Worm (Caenorhabditis elegans): ENCODE measurements around the gene gpa-5.

- TF ChIP-seq Y105C5A.15 (GFP tag; IDR thresholded peaks at IDR 0.05) = no peak
- TF ChIP-seq aly-2 (tag; optimal IDR thresholded peaks at IDR 0.05) = no peak
- peak; percentile 46 for TF ChIP-seq nhr-28 (tag; optimal IDR thresholded peaks at IDR 0.05)
- TF ChIP-seq F49E8.2 (tag; optimal IDR thresholded peaks at IDR 0.05; ENCODE audit: borderline replicate concordance) = no peak
- TF ChIP-seq set-16 (GFP tag; IDR thresholded peaks at IDR 0.05) = 0 out of 2 replicates have a peak, but pooled peaks have one; percentile 30
- peak; percentile 65 for TF ChIP-seq hlh-30 (tag; optimal IDR thresholded peaks at IDR 0.05; ENCODE audit: insufficient read depth)
- TF ChIP-seq egl-27 (tag; optimal IDR thresholded peaks at IDR 0.05) = no peak
- no peak for TF ChIP-seq unc-39 (tag; optimal IDR thresholded peaks at IDR 0.05)
- no peak for TF ChIP-seq nhr-10 (tag; optimal IDR thresholded peaks at IDR 0.05)
- no peak for TF ChIP-seq nhr-237 (tag; optimal IDR thresholded peaks at IDR 0.05)
Observed at ce11 chrX:2089434-2089833, 31.4 kb downstream of the gpa-5 start, which contains the start of gene lsy-2.
